Worm (Caenorhabditis elegans) whole organism, mixed stage, embryonic: ENCODE results near the gene aagr-2.

ENCODE experiments used
- ceh-39 ChIP-seq: fragments of 150-350 bp; optimal IDR thresholded peaks from 2 replicates; lab custom pipeline; 2014; ENCODE audit warnings: missing biosample characterization, missing genetic modification characterization
- ceh-83 ChIP-seq: fragments of 200-800 bp; sonication (Bioruptor generic); optimal IDR thresholded peaks from 2 replicates; lab custom pipeline; 2018; ENCODE audit warnings: mild to moderate bottlenecking, missing genetic modification characterization, missing compliant biosample characterization
- elt-1 ChIP-seq: sonication (generic microtip); optimal IDR thresholded peaks from 2 replicates; lab custom pipeline; 2017; ENCODE audit warnings: missing genetic modification characterization, mild to moderate bottlenecking, missing compliant biosample characterization, antibody characterized with exemption, moderate library complexity, borderline replicate concordance; ENCODE audit not compliant: insufficient read depth
- elt-3 ChIP-seq: fragments of 150-350 bp; optimal IDR thresholded peaks from 2 replicates; lab custom pipeline; 2014; ENCODE audit warnings: missing biosample characterization, missing genetic modification characterization
- lin-13 ChIP-seq: fragments of 150-350 bp; optimal IDR thresholded peaks from 2 replicates; lab custom pipeline; 2014; ENCODE audit warnings: missing biosample characterization, missing genetic modification characterization
- lsy-2 ChIP-seq: fragments of 150-350 bp; optimal IDR thresholded peaks from 2 replicates; lab custom pipeline; 2014; ENCODE audit warnings: missing biosample characterization, missing genetic modification characterization
- mls-2 ChIP-seq: sonication (generic microtip); optimal IDR thresholded peaks from 2 replicates; lab custom pipeline; 2016; ENCODE audit warnings: mild to moderate bottlenecking, missing genetic modification characterization, moderate library complexity, missing compliant biosample characterization
- nhr-12 ChIP-seq: fragments of 150-350 bp; optimal IDR thresholded peaks from 2 replicates; lab custom pipeline; 2014; ENCODE audit warnings: missing biosample characterization, missing genetic modification characterization
- nhr-237 ChIP-seq: fragments of 150-350 bp; optimal IDR thresholded peaks from 2 replicates; lab custom pipeline; 2014; ENCODE audit warnings: missing biosample characterization, missing genetic modification characterization
- nhr-28 ChIP-seq: fragments of 150-350 bp; optimal IDR thresholded peaks from 2 replicates; lab custom pipeline; 2014; ENCODE audit warnings: missing biosample characterization, missing genetic modification characterization
- nhr-76 ChIP-seq: sonication (generic microtip); optimal IDR thresholded peaks from 2 replicates; lab custom pipeline; 2017; ENCODE audit warnings: missing biosample characterization, missing genetic modification characterization
- pha-4 ChIP-seq: fragments of 150-350 bp; optimal IDR thresholded peaks from 2 replicates; lab custom pipeline; 2018; ENCODE audit warnings: missing biosample characterization, missing genetic modification reagents, missing genetic modification characterization
- unc-62 ChIP-seq: fragments of 150-350 bp; optimal IDR thresholded peaks from 2 replicates; lab custom pipeline; 2014; ENCODE audit warnings: missing biosample characterization, missing genetic modification reagents, missing genetic modification characterization

ce11 chrII:4876091-4876490 lies 49.0 kb downstream of the aagr-2 start, which contains the start of gene F11G11.13:
- TF ChIP-seq nhr-237 (tag; lab: Kevin White, UChicago) (no peak), unc-62 (GFP tag; lab: Kevin White, UChicago) (no peak), elt-3 (no peak), nhr-12 (tag; lab: Kevin White, UChicago) (no peak), mls-2 (tag; lab: Kevin White, UChicago) (no peak), lin-13 (no peak), nhr-28 (tag; lab: Kevin White, UChicago) (no peak), pha-4 (tag; lab: Kevin White, UChicago) (no peak), ceh-83 (no peak), nhr-76 (no peak), lsy-2 (tag; lab: Kevin White, UChicago) (no peak), ceh-39 (tag; lab: Kevin White, UChicago) (no peak), elt-1 (tag; lab: Kevin White, UChicago) (no peak)
